Worm (Caenorhabditis elegans): ENCODE measurements around the gene Y14H12A.1.

Y14H12A.1 gene

DNA sequence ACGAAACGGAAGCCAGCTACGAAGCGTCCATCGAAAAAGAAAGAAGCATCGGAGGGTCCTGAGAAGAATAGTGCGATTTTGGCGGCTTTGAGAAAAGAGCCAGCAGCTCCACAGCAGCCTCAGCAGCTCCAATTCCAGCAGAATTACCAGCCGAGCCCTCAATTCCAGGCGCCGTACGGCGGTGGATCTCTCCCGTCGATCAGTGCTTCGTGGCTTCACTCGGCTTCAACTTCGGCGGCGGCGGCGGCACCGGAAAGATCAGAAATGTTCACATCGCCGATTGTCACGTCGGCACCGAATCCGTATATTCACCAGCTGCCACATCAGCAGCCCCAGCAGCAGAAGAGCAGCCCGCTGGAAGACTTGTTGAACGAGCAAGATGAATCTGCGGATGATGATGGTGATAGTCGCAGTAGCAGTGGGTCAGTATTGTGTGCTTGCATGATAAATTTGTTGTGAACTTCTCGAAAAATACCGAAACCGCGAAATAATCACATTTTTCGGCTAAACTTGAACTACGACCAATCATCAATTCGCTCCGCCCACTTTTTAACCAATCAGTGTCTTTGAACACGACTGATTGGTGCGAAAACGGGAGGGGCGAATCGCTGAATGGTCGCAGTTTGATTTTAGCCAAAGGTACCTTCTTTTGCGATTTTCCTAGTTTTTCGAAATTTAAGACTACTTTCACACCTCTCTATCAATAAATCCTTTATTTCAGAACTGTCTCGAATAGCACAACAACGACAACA lies 27.2 kb upstream of the Y14H12A.1 start:
- TF ChIP-seq tbx-37 (GFP tag; conservative IDR thresholded peaks at IDR 0.05): no peak
- TF ChIP-seq ets-7 (tag; optimal IDR thresholded peaks at IDR 0.05): no peak
- TF ChIP-seq aly-1 (tag; optimal IDR thresholded peaks at IDR 0.05): no peak
- no peak for TF ChIP-seq tra-4 (tag; optimal IDR thresholded peaks at IDR 0.05)
- no peak for TF ChIP-seq F13C5.2 (tag; optimal IDR thresholded peaks at IDR 0.05)
- no peak for TF ChIP-seq hnd-1 (tag; optimal IDR thresholded peaks at IDR 0.05)
- TF ChIP-seq tbx-11 (GFP tag; IDR thresholded peaks at IDR 0.05): no peak
- TF ChIP-seq pes-1 (GFP tag; IDR thresholded peaks at IDR 0.05): no peak
- no peak for TF ChIP-seq B0310.2 (tag; optimal IDR thresholded peaks at IDR 0.05)
- TF ChIP-seq hmbx-1 (tag; optimal IDR thresholded peaks at IDR 0.05): no peak
- TF ChIP-seq flt-1 (GFP tag; IDR thresholded peaks at IDR 0.05): no peak
- TF ChIP-seq ama-1 (optimal IDR thresholded peaks at IDR 0.05): no peak
- no peak for TF ChIP-seq ceh-13 (GFP tag; optimal IDR thresholded peaks at IDR 0.05)
- TF ChIP-seq scrt-1 (GFP tag; IDR thresholded peaks at IDR 0.05): no peak
- no peak for TF ChIP-seq ceh-36 (tag; optimal IDR thresholded peaks at IDR 0.05)
- no peak for TF ChIP-seq hmg-4 (GFP tag; optimal IDR thresholded peaks at IDR 0.05)
- TF ChIP-seq sea-1 (GFP tag; conservative IDR thresholded peaks at IDR 0.05): no peak

DNA sequence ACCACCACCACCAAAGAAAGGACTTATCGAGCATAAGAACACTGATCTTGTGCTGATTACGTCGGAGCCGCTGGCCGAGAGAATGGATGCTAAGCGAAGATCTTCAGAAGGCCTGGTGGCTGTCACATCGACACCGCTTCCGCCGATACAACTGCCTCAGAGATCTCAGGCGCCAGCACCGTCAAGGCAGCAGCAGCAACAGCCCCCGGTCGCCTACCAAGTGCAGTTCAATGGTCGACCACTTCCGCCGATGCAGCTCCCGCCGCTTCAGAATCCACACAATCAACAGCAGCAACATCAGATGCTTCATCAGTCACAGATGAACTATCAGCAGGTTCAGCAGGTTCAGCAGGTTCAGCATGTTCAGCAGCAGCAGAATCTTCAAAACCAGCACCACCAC lies 25.9 kb upstream of the Y14H12A.1 start:
- TF ChIP-seq ama-1 (optimal IDR thresholded peaks at IDR 0.05): no peak
- no peak for TF ChIP-seq tra-4 (tag; optimal IDR thresholded peaks at IDR 0.05)

DNA sequence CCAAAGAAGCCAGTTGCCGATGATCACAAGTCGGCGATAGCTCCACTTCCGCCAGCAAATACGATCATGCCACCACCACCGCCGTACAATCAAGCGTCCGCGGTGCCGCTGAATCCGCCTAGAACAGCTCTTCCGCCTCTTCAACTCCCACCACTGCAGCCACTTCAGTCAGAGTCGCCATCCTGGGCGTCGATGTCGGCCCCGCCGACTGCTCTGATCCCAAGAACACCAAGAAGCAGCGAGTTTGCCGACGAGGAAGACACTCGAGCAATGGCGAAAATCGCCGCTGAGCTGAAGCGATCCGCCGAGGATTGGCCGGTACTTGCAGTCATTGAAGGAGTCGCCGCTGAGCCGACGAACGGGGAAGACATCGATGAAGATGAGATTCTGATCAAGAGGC lies 24.9 kb upstream of the Y14H12A.1 start:
- no peak for TF ChIP-seq B0310.2 (tag; optimal IDR thresholded peaks at IDR 0.05)
- peak; percentile 39; the same call in 1 of the 2 replicates for TF ChIP-seq pes-1 (GFP tag; IDR thresholded peaks at IDR 0.05)
- no peak for TF ChIP-seq flt-1 (GFP tag; IDR thresholded peaks at IDR 0.05)
- no peak for TF ChIP-seq ama-1 (optimal IDR thresholded peaks at IDR 0.05)
- TF ChIP-seq sea-1 (GFP tag; conservative IDR thresholded peaks at IDR 0.05): no peak
- no peak for TF ChIP-seq tra-4 (tag; optimal IDR thresholded peaks at IDR 0.05)
- TF ChIP-seq tbx-37 (GFP tag; conservative IDR thresholded peaks at IDR 0.05): no peak
- TF ChIP-seq tbx-11 (GFP tag; IDR thresholded peaks at IDR 0.05): no peak

DNA sequence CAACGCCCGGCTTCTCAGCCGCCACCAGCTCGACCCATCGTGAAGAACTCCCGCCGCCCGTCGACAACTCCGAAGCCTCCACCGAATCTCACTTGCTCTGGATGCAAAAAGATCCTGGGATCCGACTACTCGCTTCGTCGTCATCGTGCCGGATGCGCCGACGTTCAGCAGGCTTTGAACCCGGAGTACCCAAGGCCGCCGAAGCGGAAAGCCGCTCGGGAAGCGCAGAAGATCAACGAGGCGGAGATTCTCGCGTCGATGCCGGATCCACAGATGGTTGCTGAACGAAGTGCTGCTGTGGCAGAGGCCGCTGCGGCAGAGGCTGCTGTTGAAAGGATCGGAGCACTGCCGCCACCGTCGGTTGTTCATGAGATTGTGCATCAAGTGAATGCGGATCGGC lies 24.2 kb upstream of the Y14H12A.1 start:
- TF ChIP-seq tbx-37 (GFP tag; conservative IDR thresholded peaks at IDR 0.05) (0 out of 2 replicates have a peak, but pooled peaks have one; percentile 12), ets-7 (tag; optimal IDR thresholded peaks at IDR 0.05) (no peak), aly-1 (tag; optimal IDR thresholded peaks at IDR 0.05) (peak; percentile 41), hmg-4 (GFP tag; optimal IDR thresholded peaks at IDR 0.05) (no peak)

ce11 chrII:3972153-3972552 lies 20.8 kb upstream of the Y14H12A.1 start, which contains the start of gene K10G6.9:
TSS of gene K10G6.9 (plus strand) at chrII:3972262.
- TF ChIP-seq tbx-11 (GFP tag; IDR thresholded peaks at IDR 0.05): no peak
- TF ChIP-seq aly-1 (tag; optimal IDR thresholded peaks at IDR 0.05): no peak
- no peak for TF ChIP-seq scrt-1 (GFP tag; IDR thresholded peaks at IDR 0.05)
- TF ChIP-seq ama-1 (optimal IDR thresholded peaks at IDR 0.05): no peak

ce11 chrII:3974953-3975352 lies 18.0 kb upstream of the Y14H12A.1 start, which contains the start of gene cank-26:
TSS of gene cank-26 (minus strand) at chrII:3975065.
- no peak for TF ChIP-seq tbx-37 (GFP tag; conservative IDR thresholded peaks at IDR 0.05)
- no peak for TF ChIP-seq ama-1 (optimal IDR thresholded peaks at IDR 0.05)
- no peak for TF ChIP-seq hmg-4 (GFP tag; optimal IDR thresholded peaks at IDR 0.05)
- TF ChIP-seq ceh-36 (tag; optimal IDR thresholded peaks at IDR 0.05): no peak
- no peak for TF ChIP-seq ceh-13 (GFP tag; optimal IDR thresholded peaks at IDR 0.05)
- no peak for TF ChIP-seq tra-4 (tag; optimal IDR thresholded peaks at IDR 0.05)
- no peak for TF ChIP-seq flt-1 (GFP tag; IDR thresholded peaks at IDR 0.05)
- TF ChIP-seq aly-1 (tag; optimal IDR thresholded peaks at IDR 0.05): no peak
- no peak for TF ChIP-seq sea-1 (GFP tag; conservative IDR thresholded peaks at IDR 0.05)
- TF ChIP-seq hmbx-1 (tag; optimal IDR thresholded peaks at IDR 0.05): no peak
- TF ChIP-seq scrt-1 (GFP tag; IDR thresholded peaks at IDR 0.05): no peak

ce11 chrII:3975942-3976341 lies 17.1 kb upstream of the Y14H12A.1 start, which contains the start of gene dos-2:
TSS of gene dos-2 (plus strand) at chrII:3976242.
- no peak for TF ChIP-seq pes-1 (GFP tag; IDR thresholded peaks at IDR 0.05)
- no peak for TF ChIP-seq F13C5.2 (tag; optimal IDR thresholded peaks at IDR 0.05)
- no peak for TF ChIP-seq hnd-1 (tag; optimal IDR thresholded peaks at IDR 0.05)

DNA sequence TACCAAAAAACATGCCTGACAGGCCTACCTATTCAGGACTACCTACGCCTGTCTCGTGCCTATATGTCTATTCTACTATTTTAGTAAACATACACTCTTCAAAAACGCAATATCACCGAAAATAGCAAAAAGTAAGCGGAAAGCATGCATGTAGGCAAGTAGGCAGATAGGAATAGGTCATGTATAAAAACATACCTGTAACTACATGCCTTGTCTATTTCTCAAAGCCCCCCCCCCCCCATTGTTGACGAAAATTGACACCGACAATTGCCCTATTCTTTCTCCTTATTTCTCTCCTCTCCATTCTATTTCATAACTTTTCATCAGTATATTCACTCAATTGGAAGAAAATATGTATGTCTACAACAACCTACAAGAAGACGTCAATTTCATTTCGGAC lies 14.8 kb upstream of the Y14H12A.1 start:
- no peak for TF ChIP-seq tbx-37 (GFP tag; conservative IDR thresholded peaks at IDR 0.05)
- no peak for TF ChIP-seq tra-4 (tag; optimal IDR thresholded peaks at IDR 0.05)
- TF ChIP-seq hmbx-1 (tag; optimal IDR thresholded peaks at IDR 0.05): no peak
- TF ChIP-seq ceh-36 (tag; optimal IDR thresholded peaks at IDR 0.05): no peak
- no peak for TF ChIP-seq pes-1 (GFP tag; IDR thresholded peaks at IDR 0.05)
- no peak for TF ChIP-seq ceh-13 (GFP tag; optimal IDR thresholded peaks at IDR 0.05)
- no peak for TF ChIP-seq ets-7 (tag; optimal IDR thresholded peaks at IDR 0.05)
- no peak for TF ChIP-seq F13C5.2 (tag; optimal IDR thresholded peaks at IDR 0.05)
- TF ChIP-seq ama-1 (optimal IDR thresholded peaks at IDR 0.05): no peak
- no peak for TF ChIP-seq aly-1 (tag; optimal IDR thresholded peaks at IDR 0.05)
- TF ChIP-seq sea-1 (GFP tag; conservative IDR thresholded peaks at IDR 0.05): no peak
- TF ChIP-seq scrt-1 (GFP tag; IDR thresholded peaks at IDR 0.05): no peak
- no peak for TF ChIP-seq tbx-11 (GFP tag; IDR thresholded peaks at IDR 0.05)
- TF ChIP-seq flt-1 (GFP tag; IDR thresholded peaks at IDR 0.05): no peak
- TF ChIP-seq hnd-1 (tag; optimal IDR thresholded peaks at IDR 0.05): no peak
- no peak for TF ChIP-seq hmg-4 (GFP tag; optimal IDR thresholded peaks at IDR 0.05)
- TF ChIP-seq B0310.2 (tag; optimal IDR thresholded peaks at IDR 0.05): no peak
